Worm (Caenorhabditis elegans): ENCODE data around the gene cdr-1.

Gene cdr-1

ce11 chrV:15873762-15874161 is 47.3 kb upstream of the cdr-1 start (continued):
- peak; percentile 99 for TF ChIP-seq B0261.1 (tag; optimal IDR thresholded peaks at IDR 0.05)
- TF ChIP-seq lsy-27 (tag; optimal IDR thresholded peaks at IDR 0.05; ENCODE audit: borderline replicate concordance, insufficient read depth) = peak; percentile 89
- peak; percentile 91 for TF ChIP-seq F57A8.1 (GFP tag; optimal IDR thresholded peaks at IDR 0.05)
- peak; percentile 74 for TF ChIP-seq F57C9.4 (tag; optimal IDR thresholded peaks at IDR 0.05)
- TF ChIP-seq ceh-91 (GFP tag; IDR thresholded peaks at IDR 0.05) = peak; percentile 71
- no peak for TF ChIP-seq lin-40 (tag; optimal IDR thresholded peaks at IDR 0.05)
- TF ChIP-seq cebp-2 (GFP tag; IDR thresholded peaks at IDR 0.05) = peak; percentile 96
- peak; percentile 98 for TF ChIP-seq rpc-1 (optimal IDR thresholded peaks at IDR 0.05)
- TF ChIP-seq rpc-1 (tag; optimal IDR thresholded peaks at IDR 0.05) = peak; percentile 99
- TF ChIP-seq nhr-179 (tag; optimal IDR thresholded peaks at IDR 0.05) = peak; percentile 86
- TF ChIP-seq F52B5.7 (tag; optimal IDR thresholded peaks at IDR 0.05) = peak; percentile 97
- peak; percentile 87 for TF ChIP-seq attf-5 (GFP tag; optimal IDR thresholded peaks at IDR 0.05)
- peak; percentile 65 for TF ChIP-seq nhr-80 (tag; optimal IDR thresholded peaks at IDR 0.05)
- TF ChIP-seq dox-1 (GFP tag; IDR thresholded peaks at IDR 0.05) = peak; percentile 96
- TF ChIP-seq K11D2.4 (GFP tag; IDR thresholded peaks at IDR 0.05) = peak; percentile 84
- TF ChIP-seq B0019.2 (GFP tag; conservative IDR thresholded peaks at IDR 0.05) = 0 out of 2 replicates have a peak, but pooled peaks have one; percentile 36
- peak; percentile 88 for TF ChIP-seq T07F8.4 (tag; optimal IDR thresholded peaks at IDR 0.05)
- TF ChIP-seq dpl-1 (GFP tag; optimal IDR thresholded peaks at IDR 0.05) = peak; percentile 8
- TF ChIP-seq ama-1 (optimal IDR thresholded peaks at IDR 0.05) = no peak
- TF ChIP-seq ama-1 (GFP tag; optimal IDR thresholded peaks at IDR 0.05) = peak; percentile 93 to 96
- TF ChIP-seq bed-2 (GFP tag; IDR thresholded peaks at IDR 0.05) = peak; percentile 85; the same call in 1 of the 2 replicates
- TF ChIP-seq Y56A3A.18 (GFP tag; IDR thresholded peaks at IDR 0.05) = peak; percentile 91
- TF ChIP-seq unc-130 (GFP tag; optimal IDR thresholded peaks at IDR 0.05) = peak; percentile 81
- TF ChIP-seq Y95B8A.8 (GFP tag; IDR thresholded peaks at IDR 0.05) = 0 out of 2 replicates have a peak, but pooled peaks have one; percentile 60
- peak; percentile 90 for TF ChIP-seq ets-4 (GFP tag; optimal IDR thresholded peaks at IDR 0.05)
- peak; percentile 100 for TF ChIP-seq tbp1 (GFP tag; optimal IDR thresholded peaks at IDR 0.05)
- TF ChIP-seq K12H6.12 (tag; optimal IDR thresholded peaks at IDR 0.05) = peak; percentile 77
- no peak; the same call in 1 of the 2 replicates for TF ChIP-seq zfh-2 (GFP tag; conservative IDR thresholded peaks at IDR 0.05)
- TF ChIP-seq lsl-1 (GFP tag; optimal IDR thresholded peaks at IDR 0.05) = peak; percentile 71
- TF ChIP-seq ztf-22 (GFP tag; optimal IDR thresholded peaks at IDR 0.05) = peak; percentile 76
- peak; percentile 96 for TF ChIP-seq tbx-9 (tag; optimal IDR thresholded peaks at IDR 0.05; ENCODE audit: borderline replicate concordance)
- peak; percentile 88 for TF ChIP-seq madf-3 (GFP tag; IDR thresholded peaks at IDR 0.05)
- peak; percentile 87 for TF ChIP-seq hmg-1.2 (GFP tag; IDR thresholded peaks at IDR 0.05)
- TF ChIP-seq die-1 (tag; optimal IDR thresholded peaks at IDR 0.05) = peak; percentile 98
- TF ChIP-seq hrde-1 (tag; optimal IDR thresholded peaks at IDR 0.05; ENCODE audit: borderline replicate concordance) = peak; percentile 93
- no peak for TF ChIP-seq sdz-38 (tag; optimal IDR thresholded peaks at IDR 0.05)
- TF ChIP-seq unc-62 (GFP tag; optimal IDR thresholded peaks at IDR 0.05) = no peak
- peak; percentile 79 for TF ChIP-seq dpff-1 (tag; optimal IDR thresholded peaks at IDR 0.05)
- peak; percentile 95 for TF ChIP-seq nhr-120 (GFP tag; IDR thresholded peaks at IDR 0.05)
- TF ChIP-seq F49E8.2 (tag; optimal IDR thresholded peaks at IDR 0.05; ENCODE audit: insufficient read depth) = peak; percentile 51
- peak; percentile 85 for TF ChIP-seq ztf-18 (tag; optimal IDR thresholded peaks at IDR 0.05)
- TF ChIP-seq lag-1 (GFP tag; IDR thresholded peaks at IDR 0.05) = 0 out of 2 replicates have a peak, but pooled peaks have one; percentile 63
- TF ChIP-seq hsf-1 (GFP tag; IDR thresholded peaks at IDR 0.05) = peak; percentile 67; the same call in 1 of the 2 replicates
- TF ChIP-seq sptf-2 (GFP tag; optimal IDR thresholded peaks at IDR 0.05) = peak; percentile 91
- TF ChIP-seq F33H1.4 (GFP tag; IDR thresholded peaks at IDR 0.05) = peak; percentile 52
- peak; percentile 87 for TF ChIP-seq C17E4.6 (GFP tag; IDR thresholded peaks at IDR 0.05)
- TF ChIP-seq Y67H2A.10 (GFP tag; conservative IDR thresholded peaks at IDR 0.05) = no peak
- peak; percentile 83 for TF ChIP-seq snpc-4 (GFP tag; optimal IDR thresholded peaks at IDR 0.05)
- TF ChIP-seq snpc-4 (tag; optimal IDR thresholded peaks at IDR 0.05) = peak; percentile 66 to 88 (median 86)
